Worm (Caenorhabditis elegans) whole organism, early embryonic: ENCODE results near the gene citk-1.

ENCODE experiments used
- F13C5.2 ChIP-seq: sonication (generic microtip); optimal IDR thresholded peaks from 2 replicates; lab custom pipeline; 2017; ENCODE audit warnings: mild to moderate bottlenecking, missing genetic modification characterization, inconsistent platforms, missing compliant biosample characterization
- aly-1 ChIP-seq: sonication (generic microtip); optimal IDR thresholded peaks from 2 replicates; lab custom pipeline; 2016; ENCODE audit warnings: missing genetic modification characterization, missing compliant biosample characterization
- ama-1 ChIP-seq: fragments of 150-350 bp; optimal IDR thresholded peaks from 2 replicates; lab custom pipeline; 2014
- ceh-13 ChIP-seq: fragments of 200-800 bp; sonication (Bioruptor generic); optimal IDR thresholded peaks from 2 replicates; lab custom pipeline; 2018; ENCODE audit warnings: mild to moderate bottlenecking, missing genetic modification characterization, missing compliant biosample characterization
- ceh-36 ChIP-seq: sonication (generic microtip); optimal IDR thresholded peaks from 2 replicates; lab custom pipeline; 2016; ENCODE audit warnings: missing genetic modification characterization, inconsistent platforms, missing compliant biosample characterization
- flt-1 ChIP-seq: fragments of 200-800 bp; sonication (Bioruptor generic); IDR thresholded peaks from 2 replicates; pipeline ENCODE4 v1.3.6; 2022; ENCODE audit warnings: missing genetic modification characterization, missing compliant biosample characterization
- hmg-4 ChIP-seq: fragments of 200-800 bp; sonication (Bioruptor generic); optimal IDR thresholded peaks from 2 replicates; lab custom pipeline; 2018; ENCODE audit warnings: mild to moderate bottlenecking, missing genetic modification characterization, missing compliant biosample characterization
- hnd-1 ChIP-seq: sonication (generic microtip); optimal IDR thresholded peaks from 2 replicates; lab custom pipeline; 2016; ENCODE audit warnings: missing genetic modification characterization, missing compliant biosample characterization
- pes-1 ChIP-seq: fragments of 200-800 bp; sonication (Bioruptor generic); IDR thresholded peaks from 2 replicates; pipeline ENCODE4 v1.3.6; 2022; ENCODE audit warnings: missing genetic modification reagents, missing genetic modification characterization, missing compliant biosample characterization
- scrt-1 ChIP-seq: fragments of 200-800 bp; sonication (Bioruptor generic); IDR thresholded peaks from 2 replicates; pipeline ENCODE4 v1.3.6; 2022; ENCODE audit warnings: missing genetic modification characterization, missing compliant biosample characterization
- sea-1 ChIP-seq: fragments of 200-800 bp; sonication (Bioruptor generic); conservative IDR thresholded peaks from 2 replicates; pipeline ENCODE4 v1.3.6; 2022; ENCODE audit warnings: missing genetic modification characterization, missing compliant biosample characterization
- tbx-11 ChIP-seq: fragments of 200-800 bp; sonication (Bioruptor generic); IDR thresholded peaks from 2 replicates; pipeline ENCODE4 v1.3.6; 2022; ENCODE audit warnings: missing genetic modification characterization, missing compliant biosample characterization
- tbx-37 ChIP-seq: fragments of 200-800 bp; sonication (Bioruptor generic); conservative IDR thresholded peaks from 2 replicates; pipeline ENCODE4 v1.3.6; 2022; ENCODE audit warnings: missing genetic modification reagents, missing genetic modification characterization, missing compliant biosample characterization
- tra-4 ChIP-seq: sonication (generic microtip); optimal IDR thresholded peaks from 2 replicates; lab custom pipeline; 2017; ENCODE audit warnings: missing genetic modification characterization, missing compliant biosample characterization

ce11 chrII:13903482-13903881 lies 5.2 kb upstream of the citk-1 start:
- TF ChIP-seq tbx-11 (GFP tag; lab: Robert Waterston, UW) (no peak), ama-1 (no peak), flt-1 (GFP tag; lab: Robert Waterston, UW) (no peak), scrt-1 (GFP tag; lab: Robert Waterston, UW) (no peak), hnd-1 (tag; lab: Kevin White, UChicago) (no peak), tbx-37 (GFP tag; lab: Robert Waterston, UW) (no peak), ceh-13 (no peak), tra-4 (no peak), hmg-4 (GFP tag; lab: Kevin White, UChicago) (no peak), ceh-36 (no peak), pes-1 (GFP tag; lab: Robert Waterston, UW) (no peak), F13C5.2 (tag; lab: Kevin White, UChicago) (no peak), aly-1 (tag; lab: Kevin White, UChicago) (no peak), sea-1 (GFP tag; lab: Robert Waterston, UW) (no peak)
